Fruit fly (Drosophila melanogaster): ENCODE results near the gene CG14866.

dm6 chr3R:15310695-15311094, 5.6 kb upstream of the CG14866 start:
- no peak for TF ChIP-seq CG8478 (optimal IDR thresholded peaks at IDR 0.05)
- TF ChIP-seq psq (optimal IDR thresholded peaks at IDR 0.05), result no peak
- TF ChIP-seq pan (optimal IDR thresholded peaks at IDR 0.05), result no peak
- no peak for TF ChIP-seq usp (GFP tag; optimal IDR thresholded peaks at IDR 0.05)

Measured in whole organism.